Worm (Caenorhabditis elegans): Measurements from ENCODE around the gene F19B10.3.

DNA sequence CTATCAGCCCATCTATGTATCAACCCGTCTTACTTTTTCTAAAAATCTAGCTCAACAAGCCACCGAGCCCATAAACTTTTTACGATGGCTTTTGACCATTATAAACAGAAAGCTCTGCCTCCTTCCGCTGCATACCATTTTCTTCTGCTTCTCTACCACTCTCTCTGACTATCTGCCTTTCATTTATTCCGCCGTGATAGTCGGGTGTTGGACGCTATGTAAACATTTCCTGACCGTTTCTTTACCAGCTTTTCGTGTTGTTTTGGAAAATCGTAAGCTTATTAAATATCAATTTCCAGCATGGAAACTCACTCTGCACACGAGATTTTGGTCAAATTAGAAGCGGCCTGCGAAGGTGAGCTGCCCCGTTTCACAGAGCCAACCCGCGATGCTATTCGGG lies 47.1 kb upstream of the F19B10.3 start, which contains the start of gene F40E12.1:
- TF ChIP-seq him-1 (tag; optimal IDR thresholded peaks at IDR 0.05) (no peak), W03F9.2 (tag; optimal IDR thresholded peaks at IDR 0.05) (no peak), dao-5 (tag; optimal IDR thresholded peaks at IDR 0.05) (no peak)
